Fruit fly (Drosophila melanogaster) whole organism, embryonic: ENCODE measurements around the gene Osi17.

Experiments
- CG11504 ChIP-seq: fragments of 200-800 bp; sonication (Bioruptor generic); optimal IDR thresholded peaks from 3 replicates; lab custom pipeline; 2019; ENCODE audit warnings: missing biosample characterization, mild to moderate bottlenecking, missing genetic modification characterization, moderate library complexity
- CG12299 ChIP-seq: fragments of 200-800 bp; sonication (Bioruptor generic); optimal IDR thresholded peaks from 2 replicates; lab custom pipeline; 2018; ENCODE audit warnings: missing biosample characterization, mild to moderate bottlenecking, missing genetic modification characterization
- CG12391 ChIP-seq: fragments of 200-800 bp; sonication (Bioruptor generic); optimal IDR thresholded peaks from 3 replicates; lab custom pipeline; 2018; ENCODE audit warnings: missing biosample characterization, mild to moderate bottlenecking, missing genetic modification characterization, moderate library complexity
- CG13424 ChIP-seq: fragments of 200-800 bp; sonication (Bioruptor generic); optimal IDR thresholded peaks from 2 replicates; lab custom pipeline; 2019; ENCODE audit warnings: missing biosample characterization, mild to moderate bottlenecking, missing genetic modification characterization, moderate library complexity
- CG13894 ChIP-seq: fragments of 200-800 bp; sonication (Bioruptor generic); optimal IDR thresholded peaks from 3 replicates; lab custom pipeline; 2018; ENCODE audit warnings: missing biosample characterization, mild to moderate bottlenecking, missing genetic modification characterization, moderate library complexity
- CG14014 ChIP-seq: fragments of 200-800 bp; sonication (Bioruptor generic); IDR thresholded peaks from 2 replicates; pipeline ENCODE4 v1.3.6; 2022; ENCODE audit warnings: missing biosample characterization, missing genetic modification characterization
- CG1647 ChIP-seq: fragments of 200-800 bp; sonication (Bioruptor generic); optimal IDR thresholded peaks from 3 replicates; lab custom pipeline; 2016; ENCODE audit warnings: missing biosample characterization, missing genetic modification characterization
- CG18262 ChIP-seq: fragments of 200-800 bp; optimal IDR thresholded peaks from 3 replicates; lab custom pipeline; 2019; ENCODE audit warnings: missing biosample characterization, mild to moderate bottlenecking, missing genetic modification characterization, moderate library complexity
- CG2129 ChIP-seq: fragments of 200-800 bp; sonication (Bioruptor generic); IDR thresholded peaks from 2 replicates; pipeline ENCODE4 v1.3.6; 2022; ENCODE audit warnings: missing biosample characterization, missing genetic modification characterization; ENCODE audit not compliant: partially characterized antibody
- CG2712 ChIP-seq: fragments of 200-800 bp; optimal IDR thresholded peaks from 3 replicates; lab custom pipeline; 2019; ENCODE audit warnings: missing biosample characterization, mild to moderate bottlenecking, missing genetic modification characterization, moderate library complexity
- CG2889 ChIP-seq: fragments of 200-800 bp; sonication (Bioruptor generic); IDR thresholded peaks from 3 replicates; pipeline ENCODE4 v1.3.6; 2022; ENCODE audit warnings: missing biosample characterization, missing genetic modification characterization
- CG30403 ChIP-seq: fragments of 200-800 bp; sonication (Bioruptor generic); optimal IDR thresholded peaks from 3 replicates; lab custom pipeline; 2016; ENCODE audit warnings: missing biosample characterization, missing genetic modification characterization
- CG31441 ChIP-seq: fragments of 200-800 bp; sonication (Bioruptor generic); IDR thresholded peaks from 2 replicates; pipeline ENCODE4 v1.3.6; 2022; ENCODE audit warnings: missing biosample characterization, missing genetic modification characterization
- CG3407 ChIP-seq: fragments of 200-800 bp; sonication (Bioruptor generic); optimal IDR thresholded peaks from 2 replicates; lab custom pipeline; 2018; ENCODE audit warnings: missing biosample characterization, mild to moderate bottlenecking, missing genetic modification characterization
- CG4424 ChIP-seq: fragments of 200-800 bp; sonication (Bioruptor generic); optimal IDR thresholded peaks from 3 replicates; lab custom pipeline; 2016; ENCODE audit warnings: missing biosample characterization, missing genetic modification characterization
- CG6683 ChIP-seq: fragments of 200-800 bp; sonication (Bioruptor generic); optimal IDR thresholded peaks from 2 replicates; lab custom pipeline; 2017; ENCODE audit warnings: missing biosample characterization, mild to moderate bottlenecking, missing genetic modification characterization, missing genetic modification reagents
- CG6854 ChIP-seq: fragments of 200-800 bp; sonication (Bioruptor generic); optimal IDR thresholded peaks from 3 replicates; lab custom pipeline; 2017; ENCODE audit warnings: missing biosample characterization, mild to moderate bottlenecking, missing genetic modification characterization
- CG8359 ChIP-seq: fragments of 200-800 bp; sonication (Bioruptor generic); optimal IDR thresholded peaks from 2 replicates; lab custom pipeline; 2017; ENCODE audit warnings: missing biosample characterization, mild to moderate bottlenecking, missing genetic modification characterization, borderline replicate concordance
- CG8944 ChIP-seq: fragments of 200-800 bp; sonication (Bioruptor generic); optimal IDR thresholded peaks from 3 replicates; lab custom pipeline; 2016; ENCODE audit warnings: missing biosample characterization, missing genetic modification characterization
- CG9932 ChIP-seq: fragments of 200-800 bp; sonication (Bioruptor generic); IDR thresholded peaks from 2 replicates; pipeline ENCODE4 v1.3.6; 2022; ENCODE audit warnings: missing biosample characterization, missing genetic modification characterization
- Dek ChIP-seq: fragments of 200-800 bp; sonication (Bioruptor generic); optimal IDR thresholded peaks from 3 replicates; lab custom pipeline; 2019; ENCODE audit warnings: missing biosample characterization, mild to moderate bottlenecking, missing genetic modification characterization, moderate library complexity
- Drgx ChIP-seq: fragments of 200-800 bp; sonication (Bioruptor generic); IDR thresholded peaks from 2 replicates; pipeline ENCODE4 v1.3.6; 2022; ENCODE audit warnings: missing biosample characterization, missing genetic modification characterization
- Hr39 ChIP-seq: fragments of >200 bp; optimal IDR thresholded peaks from 2 replicates; lab custom pipeline; 2017
- Hr51 ChIP-seq, 2 experiments: fragments of 200-800 bp; sonication (Bioruptor generic); optimal IDR thresholded peaks; 2 replicates in 1 of 2; 3 replicates in 1 of 2; lab custom pipeline; 2016 to 2018; ENCODE audit warnings: missing biosample characterization in 2 of 2, missing genetic modification characterization in 2 of 2, mild to moderate bottlenecking in 1 of 2, moderate library complexity in 1 of 2
- Jarid2 ChIP-seq: fragments of 200-800 bp; sonication (Bioruptor generic); optimal IDR thresholded peaks from 3 replicates; lab custom pipeline; 2017; ENCODE audit warnings: mild to moderate bottlenecking, missing biosample characterization, missing genetic modification reagents, missing genetic modification characterization
- Max ChIP-seq: fragments of 200-800 bp; sonication (Bioruptor generic); optimal IDR thresholded peaks from 2 replicates; lab custom pipeline; 2016; ENCODE audit warnings: missing biosample characterization, mild to moderate bottlenecking, missing genetic modification characterization
- Med ChIP-seq: fragments of 200-800 bp; sonication (Bioruptor generic); peaks from one replicate; lab custom pipeline; 2016; ENCODE audit warnings: missing biosample characterization, missing genetic modification characterization, mild to moderate bottlenecking, inconsistent platforms, moderate library complexity
- Nf-YC ChIP-seq: fragments of 200-800 bp; optimal IDR thresholded peaks from 3 replicates; lab custom pipeline; 2019; ENCODE audit warnings: missing biosample characterization, mild to moderate bottlenecking, missing genetic modification characterization, moderate library complexity
- Pdp1 ChIP-seq, 2 experiments: fragments of 200-800 bp; sonication (Bioruptor generic); optimal IDR thresholded peaks; 3 replicates each; lab custom pipeline; 2016; ENCODE audit warnings: missing biosample characterization in 2 of 2, missing genetic modification characterization in 2 of 2, mild to moderate bottlenecking in 1 of 2, moderate library complexity in 1 of 2
- Side ChIP-seq: fragments of 200-800 bp; sonication (Bioruptor generic); optimal IDR thresholded peaks from 2 replicates; lab custom pipeline; 2016; ENCODE audit warnings: missing biosample characterization, missing genetic modification characterization
- Six4 ChIP-seq: fragments of 200-800 bp; sonication (Bioruptor generic); optimal IDR thresholded peaks from 2 replicates; lab custom pipeline; 2016; ENCODE audit warnings: missing biosample characterization, missing genetic modification characterization
- Sox102F ChIP-seq: fragments of 200-800 bp; sonication (Bioruptor generic); optimal IDR thresholded peaks from 2 replicates; lab custom pipeline; 2018; ENCODE audit warnings: missing biosample characterization, mild to moderate bottlenecking, missing genetic modification characterization, moderate library complexity
- Sry-β ChIP-seq: fragments of 200-800 bp; sonication (Bioruptor generic); optimal IDR thresholded peaks from 2 replicates; lab custom pipeline; 2018; ENCODE audit warnings: missing biosample characterization, mild to moderate bottlenecking, missing genetic modification characterization, moderate library complexity
- Xbp1 ChIP-seq: fragments of 200-800 bp; sonication (Bioruptor generic); optimal IDR thresholded peaks from 3 replicates; lab custom pipeline; 2016; ENCODE audit warnings: missing biosample characterization, mild to moderate bottlenecking, missing genetic modification characterization
- abd-A ChIP-seq: fragments of 200-800 bp; sonication (Bioruptor generic); optimal IDR thresholded peaks from 3 replicates; lab custom pipeline; 2019; ENCODE audit warnings: missing biosample characterization, mild to moderate bottlenecking, missing genetic modification characterization, moderate library complexity
- bsh ChIP-seq, 2 experiments: fragments of 200-800 bp; sonication (Bioruptor generic); optimal IDR thresholded peaks; 2 replicates each; lab custom pipeline; 2017 to 2018; ENCODE audit warnings: mild to moderate bottlenecking in 2 of 2, missing biosample characterization in 2 of 2, missing genetic modification characterization in 2 of 2, moderate library complexity in 1 of 2
- chinmo ChIP-seq: fragments of 200-800 bp; sonication (Bioruptor generic); IDR thresholded peaks from 4 replicates; pipeline ENCODE4 v1.3.6; 2022; ENCODE audit warnings: missing biosample characterization, missing genetic modification characterization; ENCODE audit not compliant: partially characterized antibody
- crol ChIP-seq: fragments of 200-800 bp; sonication (Bioruptor generic); IDR thresholded peaks from 2 replicates; pipeline ENCODE4 v1.3.6; 2022; ENCODE audit warnings: missing biosample characterization, missing genetic modification characterization
- esg ChIP-seq: fragments of 200-800 bp; sonication (Bioruptor generic); conservative IDR thresholded peaks from 2 replicates; pipeline ENCODE4 v1.3.6; 2022; ENCODE audit warnings: missing biosample characterization, missing genetic modification characterization
- grau ChIP-seq: fragments of 200-800 bp; optimal IDR thresholded peaks from 3 replicates; lab custom pipeline; 2019; ENCODE audit warnings: missing biosample characterization, mild to moderate bottlenecking, missing genetic modification characterization, moderate library complexity
- grn ChIP-seq: fragments of 200-800 bp; sonication (Bioruptor generic); optimal IDR thresholded peaks from 3 replicates; lab custom pipeline; 2017; ENCODE audit warnings: missing biosample characterization, missing genetic modification characterization
- h ChIP-seq: fragments of >200 bp; optimal IDR thresholded peaks from 2 replicates; lab custom pipeline; 2017
- nmo ChIP-seq: fragments of 200-800 bp; sonication (Bioruptor generic); optimal IDR thresholded peaks from 2 replicates; lab custom pipeline; 2018; ENCODE audit warnings: missing biosample characterization, mild to moderate bottlenecking, missing genetic modification characterization, moderate library complexity
- oc ChIP-seq: fragments of 200-800 bp; sonication (Bioruptor generic); optimal IDR thresholded peaks from 2 replicates; lab custom pipeline; 2018; ENCODE audit warnings: missing biosample characterization, mild to moderate bottlenecking, missing genetic modification characterization, moderate library complexity
- pan ChIP-seq, 4 experiments: fragments of >200 bp in 3 of 4; fragments of 200-800 bp in 1 of 4; sonication (Bioruptor generic) in 1 of 4; optimal IDR thresholded peaks in 3 of 4; IDR thresholded peaks in 1 of 4; 2 replicates each; pipeline versions ENCODE4 v1.3.6 to Lab custom; 2017 to 2022; ENCODE audit warnings: missing biosample characterization in 2 of 4, missing genetic modification characterization in 2 of 4, mixed read lengths in 1 of 4
- phol ChIP-seq: fragments of 200-800 bp; sonication (Bioruptor generic); optimal IDR thresholded peaks from 3 replicates; lab custom pipeline; 2018; ENCODE audit warnings: missing biosample characterization, mild to moderate bottlenecking, missing genetic modification characterization, moderate library complexity
- ranshi ChIP-seq: fragments of 200-800 bp; sonication (Bioruptor generic); IDR thresholded peaks from 2 replicates; pipeline ENCODE4 v1.3.6; 2022; ENCODE audit warnings: missing biosample characterization, missing genetic modification characterization
- ssp ChIP-seq: fragments of 200-800 bp; sonication (Bioruptor generic); IDR thresholded peaks from 2 replicates; pipeline ENCODE4 v1.3.6; 2022; ENCODE audit warnings: missing biosample characterization, missing genetic modification characterization

The Osi17 gene

dm6 chr3R:6343396-6344239, 32.0 kb downstream of the Osi17 start, which contains the start of gene CG17919:
CG17919 (plus strand) TSS chr3R:6344029.
- TF ChIP-seq CG8944 (GFP tag; lab: Kevin White, UChicago) = no peak
- peak; percentile 23 for TF ChIP-seq CG18262 (tag; lab: Kevin White, UChicago)
- TF ChIP-seq ranshi = no peak
- TF ChIP-seq Max (GFP tag; lab: Kevin White, UChicago) = no peak
- TF ChIP-seq Dek (tag; lab: Kevin White, UChicago) = no peak
- no peak for TF ChIP-seq bsh (GFP tag; optimal IDR thresholded peaks at IDR 0.05; lab: Kevin White, UChicago)
- no peak for TF ChIP-seq CG12299
- TF ChIP-seq Side (GFP tag; lab: Kevin White, UChicago) = no peak
- no peak for TF ChIP-seq CG14014 (GFP tag; lab: Robert Waterston, UW)
- no peak for TF ChIP-seq CG2889 (GFP tag; lab: Robert Waterston, UW)
- no peak for TF ChIP-seq ssp (GFP tag; lab: Robert Waterston, UW)
- TF ChIP-seq CG2712 = peak; percentile 18
- peak; percentile 36 for TF ChIP-seq Jarid2
- TF ChIP-seq CG4424 (GFP tag; lab: Kevin White, UChicago) = no peak
- TF ChIP-seq abd-A = no peak
- peak; percentile 1 for TF ChIP-seq phol (tag; lab: Kevin White, UChicago)
- TF ChIP-seq CG1647 (GFP tag; lab: Kevin White, UChicago) = no peak
- peak; percentile 38 for TF ChIP-seq CG11504
- TF ChIP-seq pan (optimal IDR thresholded peaks at IDR 0.05; lab: Kevin White, UChicago) = no peak
- TF ChIP-seq pan (GFP tag; optimal IDR thresholded peaks at IDR 0.05 in 1 of 2, IDR thresholded peaks at IDR 0.05 in 1 of 2) = no peak
- TF ChIP-seq CG8359 (GFP tag; lab: Kevin White, UChicago) = no peak
- TF ChIP-seq nmo = no peak
- TF ChIP-seq CG6854 (GFP tag; lab: Kevin White, UChicago) = no peak
- TF ChIP-seq CG13894 (tag; lab: Kevin White, UChicago) = peak; percentile 7
- peak; percentile 35 for TF ChIP-seq oc (tag; lab: Kevin White, UChicago)
- TF ChIP-seq CG2129 (GFP tag; lab: Robert Waterston, UW) = no peak
- TF ChIP-seq Nf-YC = peak; percentile 15
- TF ChIP-seq grn (GFP tag; lab: Kevin White, UChicago) = peak; percentile 91
- TF ChIP-seq CG30403 = peak; percentile 9
- TF ChIP-seq CG9932 (GFP tag; lab: Robert Waterston, UW) = 0 out of 2 replicates have a peak, but pooled peaks have one; percentile 28
- peak; percentile 6 for TF ChIP-seq Sox102F
- peak; percentile 11 for TF ChIP-seq Xbp1 (GFP tag; lab: Kevin White, UChicago)
- no peak for TF ChIP-seq Sry-β (GFP tag; lab: Kevin White, UChicago)
- no peak for TF ChIP-seq CG6683 (GFP tag; lab: Kevin White, UChicago)
- TF ChIP-seq h (lab: Kevin White, UChicago) = no peak
- peak; percentile 9 for TF ChIP-seq CG12391 (tag; lab: Kevin White, UChicago)
- TF ChIP-seq esg (GFP tag; lab: Robert Waterston, UW) = no peak
- no peak for TF ChIP-seq Hr39 (lab: Kevin White, UChicago)
- TF ChIP-seq CG3407 (GFP tag; lab: Kevin White, UChicago) = no peak
- peak; percentile 48 for TF ChIP-seq Med
- TF ChIP-seq chinmo (GFP tag; lab: Robert Waterston, UW) = no peak
- TF ChIP-seq Pdp1 (GFP tag; optimal IDR thresholded peaks at IDR 0.05; lab: Kevin White, UChicago) = no peak
- TF ChIP-seq Drgx (GFP tag; lab: Robert Waterston, UW) = 0 out of 2 replicates have a peak, but pooled peaks have one; percentile 9
- peak; percentile 31; the same call in 1 of the 2 replicates for TF ChIP-seq CG31441 (GFP tag; lab: Robert Waterston, UW)
- TF ChIP-seq CG13424 = peak; percentile 20
- no peak for TF ChIP-seq crol (GFP tag; lab: Robert Waterston, UW)
- TF ChIP-seq grau = peak; percentile 10
- TF ChIP-seq Hr51 (GFP tag; optimal IDR thresholded peaks at IDR 0.05; lab: Kevin White, UChicago) = peak in 1 of 2 experiments; percentile 57
- no peak for TF ChIP-seq Six4 (GFP tag; lab: Kevin White, UChicago)
